Worm (Caenorhabditis elegans): ENCODE data around the gene C18H7.12.

DNA sequence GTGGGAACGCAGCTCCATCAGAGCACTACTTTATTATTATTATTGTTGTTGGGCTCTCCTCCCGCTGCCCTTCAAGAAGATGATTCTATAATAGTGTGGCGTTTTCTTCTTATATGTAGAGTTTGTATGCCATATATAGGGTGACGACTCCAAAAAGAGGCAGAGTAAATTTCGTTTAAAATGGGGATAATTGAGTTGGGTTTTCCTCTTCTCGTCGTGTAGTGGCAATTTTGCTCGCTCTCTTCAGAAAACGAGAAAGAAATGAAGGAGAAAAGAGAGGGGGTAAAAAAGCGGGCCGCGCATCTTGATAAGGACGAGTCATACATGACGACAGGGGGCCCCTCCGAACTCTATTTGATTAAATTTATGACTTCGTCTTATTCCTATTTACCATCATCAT is 24.2 kb downstream of the C18H7.12 start:
- TF ChIP-seq ama-1 (optimal IDR thresholded peaks at IDR 0.05) (no peak), ceh-36 (tag; optimal IDR thresholded peaks at IDR 0.05) (no peak), hmg-4 (GFP tag; optimal IDR thresholded peaks at IDR 0.05) (no peak), flt-1 (GFP tag; IDR thresholded peaks at IDR 0.05) (no peak), tbx-37 (GFP tag; conservative IDR thresholded peaks at IDR 0.05) (no peak), pes-1 (GFP tag; IDR thresholded peaks at IDR 0.05) (no peak), ets-7 (tag; optimal IDR thresholded peaks at IDR 0.05) (no peak), ceh-13 (GFP tag; optimal IDR thresholded peaks at IDR 0.05) (no peak)

Measured in whole organism, early embryonic.